Worm (Caenorhabditis elegans) whole organism, young adult: ENCODE results near the gene wrm-1.
A peak's percentile ranks its signal among the peaks of the same experiment; 100 is the strongest.

Source experiments
- dpff-1 ChIP-seq: sonication (generic microtip); optimal IDR thresholded peaks from 2 replicates; lab custom pipeline; 2017; ENCODE audit warnings: mild to moderate bottlenecking, missing genetic modification characterization, missing compliant biosample characterization
- ets-4 ChIP-seq: fragments of 200-800 bp; sonication (Bioruptor generic); optimal IDR thresholded peaks from 2 replicates; lab custom pipeline; 2018; ENCODE audit warnings: mild to moderate bottlenecking, missing genetic modification characterization, missing compliant biosample characterization
- him-1 ChIP-seq: sonication (generic microtip); optimal IDR thresholded peaks from 2 replicates; lab custom pipeline; 2016; ENCODE audit warnings: missing genotype, missing genetic modification reagents, missing genetic modification characterization, missing compliant biosample characterization
- lir-1 ChIP-seq: fragments of 200-800 bp; sonication (Bioruptor generic); conservative IDR thresholded peaks from 2 replicates; pipeline ENCODE4 v1.3.6; 2022; ENCODE audit warnings: missing genetic modification reagents, missing genetic modification characterization, missing compliant biosample characterization
- pha-4 ChIP-seq: fragments of 150-350 bp; sonication (generic microtip); optimal IDR thresholded peaks from 2 replicates; lab custom pipeline; 2014; ENCODE audit warnings: missing biosample characterization, missing genetic modification reagents, missing genetic modification characterization
- sptf-2 ChIP-seq: fragments of 200-800 bp; sonication (Bioruptor generic); optimal IDR thresholded peaks from 2 replicates; lab custom pipeline; 2018; ENCODE audit warnings: mild to moderate bottlenecking, missing genetic modification characterization, missing compliant biosample characterization
- unc-62 ChIP-seq: fragments of 150-350 bp; optimal IDR thresholded peaks from 2 replicates; lab custom pipeline; 2014; ENCODE audit warnings: missing biosample characterization, missing genetic modification reagents, missing genetic modification characterization

ce11 chrIII:5761886-5762285, 39.2 kb downstream of the wrm-1 start:
- TF ChIP-seq lir-1 (GFP tag; lab: Robert Waterston, UW) = no peak
- peak; percentile 78 for TF ChIP-seq him-1
- TF ChIP-seq dpff-1 (tag; lab: Kevin White, UChicago) = no peak
- TF ChIP-seq unc-62 = no peak
- TF ChIP-seq sptf-2 (GFP tag; lab: Kevin White, UChicago) = no peak
- TF ChIP-seq ets-4 = no peak
- TF ChIP-seq pha-4 (tag; lab: Kevin White, UChicago) = no peak
